Worm (Caenorhabditis elegans): ENCODE measurements around the gene sre-38.

ce11 chrII:12462244-12462643, 4.9 kb downstream of the sre-38 start, which contains the start of gene F15A4.2:
- TF ChIP-seq him-1 (tag; optimal IDR thresholded peaks at IDR 0.05) (no peak), dao-5 (tag; optimal IDR thresholded peaks at IDR 0.05) (no peak)
